Worm (Caenorhabditis elegans): ENCODE data around the gene R193.1.

Gene R193.1

ce11 chrX:1111603-1112002 lies 43.1 kb upstream of the R193.1 start, which contains the start of gene C05D9.3:
TSS of gene C05D9.3 (plus strand) at chrX:1111903.
- TF ChIP-seq F10B5.3 (tag; optimal IDR thresholded peaks at IDR 0.05) (no peak), unc-62 (GFP tag; optimal IDR thresholded peaks at IDR 0.05 in 1 of 2) (peak in 1 of 2 experiments; percentile 2), unc-62 (tag; optimal IDR thresholded peaks at IDR 0.05) (no peak)

DNA sequence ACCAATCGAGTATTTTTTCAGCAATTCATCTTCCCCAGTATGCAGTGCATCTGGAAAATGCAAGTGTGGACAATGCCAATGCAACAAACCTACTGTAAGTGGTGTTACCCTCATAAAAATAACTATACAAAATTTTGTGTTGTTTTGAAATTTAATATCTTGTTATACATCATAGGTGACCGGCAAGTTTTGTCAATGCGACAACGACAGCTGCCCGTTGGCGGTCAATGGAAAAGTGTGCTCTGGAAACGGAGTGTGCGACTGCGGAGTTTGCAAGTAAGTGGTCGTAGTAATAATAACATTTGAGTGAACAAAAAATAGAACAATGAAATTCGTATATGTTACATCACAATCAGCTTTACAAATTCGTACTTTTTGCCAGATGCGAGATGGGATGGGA lies 39.5 kb upstream of the R193.1 start:
- no peak for TF ChIP-seq daf-19 (GFP tag; conservative IDR thresholded peaks at IDR 0.05)
- TF ChIP-seq unc-62 (GFP tag; optimal IDR thresholded peaks at IDR 0.05 in 1 of 2) = peak in 1 of 2 experiments; percentile 78
- TF ChIP-seq unc-62 (tag; optimal IDR thresholded peaks at IDR 0.05) = no peak
- no peak for TF ChIP-seq mxl-2 (GFP tag; conservative IDR thresholded peaks at IDR 0.05)
- TF ChIP-seq hif-1 (tag; optimal IDR thresholded peaks at IDR 0.05) = no peak

DNA sequence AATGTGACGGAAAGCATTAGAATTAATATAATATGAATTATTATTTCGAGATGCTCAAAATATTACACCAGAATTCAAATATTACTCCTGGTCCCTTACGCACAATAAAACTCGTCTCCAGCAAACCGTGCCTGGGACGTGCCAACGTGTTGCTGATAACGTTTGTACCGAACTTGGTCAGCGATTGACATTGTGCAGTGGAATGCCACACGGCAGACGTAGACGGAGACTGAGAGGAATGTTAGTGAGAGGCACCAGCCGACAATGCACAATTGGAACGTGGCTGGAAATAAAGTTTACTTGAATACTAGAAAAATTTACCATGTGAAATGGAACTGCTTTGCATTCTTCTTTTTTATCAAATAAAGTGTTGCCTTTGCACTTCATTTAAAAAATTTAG lies 37.5 kb upstream of the R193.1 start:
- peak; percentile 50 for TF ChIP-seq nhr-28 (tag; optimal IDR thresholded peaks at IDR 0.05)
- peak; percentile 22 for TF ChIP-seq pqm-1 (tag; optimal IDR thresholded peaks at IDR 0.05)
- no peak for TF ChIP-seq set-16 (GFP tag; IDR thresholded peaks at IDR 0.05)
- TF ChIP-seq hlh-11 (tag; optimal IDR thresholded peaks at IDR 0.05) = peak; percentile 34
- no peak for TF ChIP-seq ctbp-1 (GFP tag; IDR thresholded peaks at IDR 0.05)
- TF ChIP-seq mxl-3 (GFP tag; optimal IDR thresholded peaks at IDR 0.05) = peak; percentile 55
- no peak for TF ChIP-seq zfp-3 (GFP tag; conservative IDR thresholded peaks at IDR 0.05)
- TF ChIP-seq hmg-1.1 (GFP tag; IDR thresholded peaks at IDR 0.05) = no peak
- peak; percentile 38 for TF ChIP-seq dmd-6 (GFP tag; IDR thresholded peaks at IDR 0.05)

ce11 chrX:1119305-1119704 lies 35.4 kb upstream of the R193.1 start, which contains the start of gene C05D9.7:
TSS of gene C05D9.7 (minus strand) at chrX:1119405.
- TF ChIP-seq ceh-32 (tag; optimal IDR thresholded peaks at IDR 0.05; ENCODE audit: poor library complexity) = no peak
- TF ChIP-seq ceh-28 (tag; optimal IDR thresholded peaks at IDR 0.05) = no peak
- TF ChIP-seq nhr-6 (tag; optimal IDR thresholded peaks at IDR 0.05) = no peak
- TF ChIP-seq set-16 (GFP tag; IDR thresholded peaks at IDR 0.05) = no peak
- no peak for TF ChIP-seq nhr-102 (tag; optimal IDR thresholded peaks at IDR 0.05)
- TF ChIP-seq T26A8.4 (GFP tag; IDR thresholded peaks at IDR 0.05) = no peak
- TF ChIP-seq sdz-12 (GFP tag; optimal IDR thresholded peaks at IDR 0.05) = no peak
- no peak for TF ChIP-seq zag-1 (tag; optimal IDR thresholded peaks at IDR 0.05)
- TF ChIP-seq egl-27 (tag; optimal IDR thresholded peaks at IDR 0.05) = no peak
- no peak for TF ChIP-seq egl-43 (GFP tag; IDR thresholded peaks at IDR 0.05)
- TF ChIP-seq hif-1 (tag; optimal IDR thresholded peaks at IDR 0.05) = no peak
- no peak for TF ChIP-seq madf-9 (GFP tag; conservative IDR thresholded peaks at IDR 0.05)
- no peak for TF ChIP-seq spr-1 (tag; optimal IDR thresholded peaks at IDR 0.05)
- no peak for TF ChIP-seq daf-19 (GFP tag; conservative IDR thresholded peaks at IDR 0.05)
- no peak for TF ChIP-seq unc-130 (GFP tag; optimal IDR thresholded peaks at IDR 0.05)
- no peak for TF ChIP-seq snpc-4 (tag; optimal IDR thresholded peaks at IDR 0.05)
- TF ChIP-seq ceh-62 (tag; optimal IDR thresholded peaks at IDR 0.05) = no peak
- no peak for TF ChIP-seq ZK337.2 (GFP tag; IDR thresholded peaks at IDR 0.05)
- TF ChIP-seq saeg-2 (GFP tag; IDR thresholded peaks at IDR 0.05) = no peak

DNA sequence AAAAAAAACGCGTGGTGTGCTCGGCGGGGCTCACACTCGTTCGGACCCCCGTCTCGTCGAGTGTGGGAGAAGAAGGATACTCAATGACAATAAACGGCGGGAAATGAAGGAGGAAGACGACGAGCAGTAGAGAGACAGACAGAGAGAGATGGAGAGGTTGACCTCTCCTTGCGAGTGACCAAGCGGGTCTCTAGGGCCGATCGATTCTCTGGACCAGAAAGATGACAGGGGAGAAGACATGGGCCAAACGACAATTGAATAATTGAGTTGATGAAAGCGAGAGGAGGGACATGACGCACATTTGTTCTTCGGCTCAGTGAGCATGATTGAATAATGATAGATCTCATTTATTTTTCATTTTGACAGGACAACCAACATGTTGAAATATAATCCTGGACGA lies 34.4 kb upstream of the R193.1 start:
- TF ChIP-seq Y75B8A.6 (GFP tag; IDR thresholded peaks at IDR 0.05) (no peak), set-16 (GFP tag; IDR thresholded peaks at IDR 0.05) (peak; percentile 37; the same call in 1 of the 2 replicates), mdl-1 (tag; optimal IDR thresholded peaks at IDR 0.05) (no peak), daf-8 (GFP tag; IDR thresholded peaks at IDR 0.05) (no peak), lir-3 (tag; optimal IDR thresholded peaks at IDR 0.05) (no peak), mes-2 (tag; optimal IDR thresholded peaks at IDR 0.05; ENCODE audit: poor library complexity, severe bottlenecking) (peak; percentile 12), lsy-2 (tag; optimal IDR thresholded peaks at IDR 0.05) (peak in 1 of 2 experiments; percentile 35), daf-12 (tag; optimal IDR thresholded peaks at IDR 0.05) (no peak), gei-8 (GFP tag; optimal IDR thresholded peaks at IDR 0.05) (no peak), unc-62 (GFP tag; optimal IDR thresholded peaks at IDR 0.05 in 1 of 2) (peak in 1 of 2 experiments; percentile 61), unc-62 (tag; optimal IDR thresholded peaks at IDR 0.05) (no peak), ces-1 (GFP tag; optimal IDR thresholded peaks at IDR 0.05) (peak; percentile 16), snpc-1.2 (GFP tag; IDR thresholded peaks at IDR 0.05) (no peak), pqm-1 (tag; optimal IDR thresholded peaks at IDR 0.05) (no peak), vab-7 (GFP tag; IDR thresholded peaks at IDR 0.05) (no peak), ceh-32 (tag; optimal IDR thresholded peaks at IDR 0.05; ENCODE audit: poor library complexity) (no peak), dmd-8 (GFP tag; IDR thresholded peaks at IDR 0.05) (no peak), jun-1 (tag; optimal IDR thresholded peaks at IDR 0.05) (no peak), ceh-82 (tag; optimal IDR thresholded peaks at IDR 0.05) (no peak)

Data from whole organism, L4 larva.